Fruit fly (Drosophila melanogaster): Measurements from ENCODE around the gene SNF4Agamma.

DNA sequence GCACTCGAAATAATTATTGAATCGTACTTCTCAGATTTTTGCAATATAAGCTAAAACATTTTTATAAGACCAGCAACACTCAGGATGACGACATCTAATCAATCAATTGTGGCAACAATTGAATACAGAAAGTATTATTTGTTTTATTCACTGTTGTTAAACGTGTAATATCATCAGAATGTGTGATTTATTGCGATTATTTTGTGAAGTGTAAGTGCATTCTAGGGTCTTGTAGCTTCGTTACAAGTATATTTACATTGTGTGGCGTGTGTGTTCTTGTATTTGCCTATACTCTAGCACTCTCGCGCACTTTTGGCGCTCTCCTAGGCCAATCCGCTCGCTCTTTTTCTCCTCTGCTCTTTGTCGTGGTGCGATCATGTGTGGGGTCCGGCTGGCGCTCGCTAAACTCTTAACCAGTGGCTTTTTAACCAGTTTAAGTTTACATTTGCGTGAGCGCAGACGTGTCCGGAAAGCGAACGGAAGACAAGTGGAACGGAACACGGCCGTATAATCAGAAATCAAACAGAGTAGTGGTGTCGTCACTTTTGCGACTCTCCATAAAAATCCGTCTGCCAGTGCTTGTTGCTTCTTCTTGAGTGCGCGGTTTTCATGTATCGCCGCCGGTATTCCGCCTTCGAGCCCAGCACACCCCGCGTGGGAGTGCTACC, 64.1 kb downstream of the SNF4Agamma start:
- no peak for TF ChIP-seq CG13204 (GFP tag; optimal IDR thresholded peaks at IDR 0.05)
- peak; percentile 98 for TF ChIP-seq CG8159 (tag; optimal IDR thresholded peaks at IDR 0.05)
- peak; percentile 65 for TF ChIP-seq Snoo (tag; optimal IDR thresholded peaks at IDR 0.05)
- peak; percentile 91 for TF ChIP-seq CG4496 (GFP tag; IDR thresholded peaks at IDR 0.05)
- peak; percentile 66 for TF ChIP-seq EcR (GFP tag; optimal IDR thresholded peaks at IDR 0.05)
- peak; percentile 97 for TF ChIP-seq CG14655 (GFP tag; optimal IDR thresholded peaks at IDR 0.05)
- TF ChIP-seq Pif1A (GFP tag; optimal IDR thresholded peaks at IDR 0.05) = peak; percentile 93
- TF ChIP-seq CG17806 (tag; optimal IDR thresholded peaks at IDR 0.05) = peak; percentile 92

Data from whole organism, pupa.